Fruit fly (Drosophila melanogaster) whole organism, embryonic: ENCODE results near the gene Cyp4d1.

Experiments
- ATbp ChIP-seq: fragments of 200-800 bp; sonication (Bioruptor generic); optimal IDR thresholded peaks from 2 replicates; lab custom pipeline; 2017; ENCODE audit warnings: missing biosample characterization, mild to moderate bottlenecking, missing genetic modification characterization, missing genetic modification reagents
- Ada2b ChIP-seq: fragments of 200-800 bp; sonication (Bioruptor generic); IDR thresholded peaks from 2 replicates; pipeline ENCODE4 v1.3.6; 2022; ENCODE audit warnings: missing biosample characterization, missing genetic modification characterization
- CG10321 ChIP-seq: fragments of 200-800 bp; sonication (Bioruptor generic); IDR thresholded peaks from 2 replicates; pipeline ENCODE4 v1.3.6; 2022; ENCODE audit warnings: missing biosample characterization, missing genetic modification characterization
- CG11085 ChIP-seq: fragments of 200-800 bp; sonication (Bioruptor generic); IDR thresholded peaks from 2 replicates; pipeline ENCODE4 v1.3.6; 2022; ENCODE audit warnings: missing biosample characterization, missing genetic modification characterization
- CG11247 ChIP-seq: fragments of 200-800 bp; sonication (Bioruptor generic); IDR thresholded peaks from 2 replicates; pipeline ENCODE4 v1.3.6; 2022; ENCODE audit warnings: missing biosample characterization, missing genetic modification characterization
- CG11504 ChIP-seq: fragments of 200-800 bp; sonication (Bioruptor generic); optimal IDR thresholded peaks from 3 replicates; lab custom pipeline; 2019; ENCODE audit warnings: missing biosample characterization, mild to moderate bottlenecking, missing genetic modification characterization, moderate library complexity
- CG12744 ChIP-seq: fragments of 200-800 bp; sonication (Bioruptor generic); optimal IDR thresholded peaks from 2 replicates; lab custom pipeline; 2016; ENCODE audit warnings: missing biosample characterization, missing genetic modification characterization
- CG15269 ChIP-seq: fragments of 200-800 bp; sonication (Bioruptor generic); optimal IDR thresholded peaks from 2 replicates; lab custom pipeline; 2018; ENCODE audit warnings: missing biosample characterization, mild to moderate bottlenecking, missing genetic modification characterization, moderate library complexity
- CG17385 ChIP-seq: fragments of 200-800 bp; sonication (Bioruptor generic); optimal IDR thresholded peaks from 3 replicates; lab custom pipeline; 2018; ENCODE audit warnings: missing biosample characterization, mild to moderate bottlenecking, missing genetic modification characterization
- CG17612 ChIP-seq: fragments of 200-800 bp; sonication (Bioruptor generic); IDR thresholded peaks from 2 replicates; pipeline ENCODE4 v1.3.6; 2022; ENCODE audit warnings: missing biosample characterization, missing genetic modification characterization
- CG17912 ChIP-seq: fragments of 200-800 bp; sonication (Bioruptor generic); optimal IDR thresholded peaks from 2 replicates; lab custom pipeline; 2018; ENCODE audit warnings: missing biosample characterization, mild to moderate bottlenecking, missing genetic modification characterization
- CG2202 ChIP-seq: fragments of 200-800 bp; sonication (Bioruptor generic); optimal IDR thresholded peaks from 2 replicates; lab custom pipeline; 2018; ENCODE audit warnings: missing biosample characterization, mild to moderate bottlenecking, missing genetic modification characterization
- CG2678 ChIP-seq: fragments of 200-800 bp; sonication (Bioruptor generic); optimal IDR thresholded peaks from 3 replicates; lab custom pipeline; 2019; ENCODE audit warnings: missing biosample characterization, mild to moderate bottlenecking, missing genetic modification characterization, moderate library complexity
- CG32772 ChIP-seq: fragments of 200-800 bp; sonication (Bioruptor generic); IDR thresholded peaks from 2 replicates; pipeline ENCODE4 v1.3.6; 2022; ENCODE audit warnings: missing biosample characterization, missing genetic modification characterization
- CG3281 ChIP-seq: fragments of 200-800 bp; sonication (Bioruptor generic); optimal IDR thresholded peaks from 3 replicates; lab custom pipeline; 2017; ENCODE audit warnings: missing biosample characterization, mild to moderate bottlenecking, missing genetic modification characterization
- CG3847 ChIP-seq: fragments of 200-800 bp; sonication (Bioruptor generic); IDR thresholded peaks from 2 replicates; pipeline ENCODE4 v1.3.6; 2022; ENCODE audit warnings: missing biosample characterization, missing genetic modification characterization
- CG6254 ChIP-seq: fragments of 200-800 bp; sonication (Bioruptor generic); optimal IDR thresholded peaks from 3 replicates; lab custom pipeline; 2017; ENCODE audit warnings: mild to moderate bottlenecking, missing biosample characterization, missing genetic modification reagents, missing genetic modification characterization
- CG8388 ChIP-seq: fragments of 200-800 bp; sonication (Bioruptor generic); optimal IDR thresholded peaks from 2 replicates; lab custom pipeline; 2019; ENCODE audit warnings: missing biosample characterization, mild to moderate bottlenecking, missing genetic modification characterization, moderate library complexity
- CG8765 ChIP-seq: fragments of 200-800 bp; sonication (Bioruptor generic); IDR thresholded peaks from 2 replicates; pipeline ENCODE4 v1.3.6; 2022; ENCODE audit warnings: missing biosample characterization, missing genetic modification characterization
- CG9215 ChIP-seq: fragments of 200-800 bp; sonication (Bioruptor generic); IDR thresholded peaks from 2 replicates; pipeline ENCODE4 v1.3.6; 2022; ENCODE audit warnings: missing biosample characterization, missing genetic modification characterization
- CG9437 ChIP-seq: fragments of 200-800 bp; sonication (Bioruptor generic); optimal IDR thresholded peaks from 2 replicates; lab custom pipeline; 2018; ENCODE audit warnings: missing biosample characterization, mild to moderate bottlenecking, missing genetic modification characterization
- CG9797 ChIP-seq: fragments of 200-800 bp; sonication (Bioruptor generic); optimal IDR thresholded peaks from 3 replicates; lab custom pipeline; 2018; ENCODE audit warnings: missing biosample characterization, mild to moderate bottlenecking, missing genetic modification characterization
- CrebB ChIP-seq: fragments of 200-800 bp; sonication (Bioruptor generic); optimal IDR thresholded peaks from 3 replicates; lab custom pipeline; 2018; ENCODE audit warnings: missing biosample characterization, mild to moderate bottlenecking, missing genetic modification characterization
- Ets65A ChIP-seq: fragments of 200-800 bp; sonication (Bioruptor generic); peaks from one replicate; lab custom pipeline; 2016; ENCODE audit warnings: missing biosample characterization, missing genetic modification characterization
- Fer2 ChIP-seq: fragments of 200-800 bp; sonication (Bioruptor generic); optimal IDR thresholded peaks from 2 replicates; lab custom pipeline; 2018; ENCODE audit warnings: missing biosample characterization, mild to moderate bottlenecking, missing genetic modification characterization, moderate library complexity
- Hr51 ChIP-seq, 2 experiments: fragments of 200-800 bp; sonication (Bioruptor generic); optimal IDR thresholded peaks; 2 replicates in 1 of 2; 3 replicates in 1 of 2; lab custom pipeline; 2016 to 2018; ENCODE audit warnings: missing biosample characterization in 2 of 2, missing genetic modification characterization in 2 of 2, mild to moderate bottlenecking in 1 of 2, moderate library complexity in 1 of 2
- MTF-1 ChIP-seq: fragments of 200-800 bp; sonication (Bioruptor generic); optimal IDR thresholded peaks from 2 replicates; lab custom pipeline; 2018; ENCODE audit warnings: missing biosample characterization, mild to moderate bottlenecking, missing genetic modification characterization, borderline replicate concordance
- NC2α ChIP-seq: fragments of 200-800 bp; sonication (Bioruptor generic); optimal IDR thresholded peaks from 2 replicates; lab custom pipeline; 2016; ENCODE audit warnings: missing biosample characterization, missing genetic modification characterization
- amos ChIP-seq: fragments of 200-800 bp; sonication (Bioruptor generic); IDR thresholded peaks from 2 replicates; pipeline ENCODE4 v1.3.6; 2022; ENCODE audit warnings: missing biosample characterization, missing genetic modification characterization; ENCODE audit not compliant: partially characterized antibody
- bsh ChIP-seq, 2 experiments: fragments of 200-800 bp; sonication (Bioruptor generic); optimal IDR thresholded peaks; 2 replicates each; lab custom pipeline; 2017 to 2018; ENCODE audit warnings: mild to moderate bottlenecking in 2 of 2, missing biosample characterization in 2 of 2, missing genetic modification characterization in 2 of 2, moderate library complexity in 1 of 2
- chif ChIP-seq, 2 experiments: fragments of 200-800 bp; sonication (Bioruptor generic); optimal IDR thresholded peaks; 3 replicates each; lab custom pipeline; 2016; ENCODE audit warnings: missing biosample characterization in 2 of 2, missing genetic modification characterization in 2 of 2
- chinmo ChIP-seq: fragments of 200-800 bp; sonication (Bioruptor generic); IDR thresholded peaks from 4 replicates; pipeline ENCODE4 v1.3.6; 2022; ENCODE audit warnings: missing biosample characterization, missing genetic modification characterization; ENCODE audit not compliant: partially characterized antibody
- crc ChIP-seq: fragments of 200-800 bp; sonication (Bioruptor generic); optimal IDR thresholded peaks from 2 replicates; lab custom pipeline; 2016; ENCODE audit warnings: missing biosample characterization, missing genetic modification characterization
- crol ChIP-seq: fragments of 200-800 bp; sonication (Bioruptor generic); IDR thresholded peaks from 2 replicates; pipeline ENCODE4 v1.3.6; 2022; ENCODE audit warnings: missing biosample characterization, missing genetic modification characterization
- danr ChIP-seq: fragments of 200-800 bp; sonication (Bioruptor generic); IDR thresholded peaks from 2 replicates; pipeline ENCODE4 v1.3.6; 2022; ENCODE audit warnings: missing biosample characterization, missing genetic modification characterization
- dysf ChIP-seq: fragments of 200-800 bp; sonication (Bioruptor generic); IDR thresholded peaks from 3 replicates; pipeline ENCODE4 v1.3.6; 2022; ENCODE audit warnings: missing biosample characterization, missing genetic modification characterization
- hb ChIP-seq: fragments of 200-800 bp; sonication (Bioruptor generic); IDR thresholded peaks from 3 replicates; pipeline ENCODE4 v1.3.6; 2022; ENCODE audit warnings: missing biosample characterization, missing genetic modification characterization; ENCODE audit not compliant: partially characterized antibody
- hkb ChIP-seq, 2 experiments: fragments of 200-800 bp in 1 of 2; fragments of >200 bp in 1 of 2; sonication (Bioruptor generic) in 1 of 2; IDR thresholded peaks in 1 of 2; optimal IDR thresholded peaks in 1 of 2; 2 replicates each; pipeline versions ENCODE4 v1.3.6 to Lab custom; 2017 to 2022; ENCODE audit warnings: missing biosample characterization in 1 of 2, missing genetic modification characterization in 1 of 2
- knrl ChIP-seq: fragments of 200-800 bp; sonication (Bioruptor generic); IDR thresholded peaks from 3 replicates; pipeline ENCODE4 v1.3.6; 2022; ENCODE audit warnings: missing biosample characterization, missing genetic modification characterization; ENCODE audit not compliant: partially characterized antibody
- pan ChIP-seq, 4 experiments: fragments of >200 bp in 3 of 4; fragments of 200-800 bp in 1 of 4; sonication (Bioruptor generic) in 1 of 4; optimal IDR thresholded peaks in 3 of 4; IDR thresholded peaks in 1 of 4; 2 replicates each; pipeline versions ENCODE4 v1.3.6 to Lab custom; 2017 to 2022; ENCODE audit warnings: missing biosample characterization in 2 of 4, missing genetic modification characterization in 2 of 4, mixed read lengths in 1 of 4
- pho ChIP-seq: fragments of 200-800 bp; sonication (Bioruptor generic); optimal IDR thresholded peaks from 2 replicates; lab custom pipeline; 2016; ENCODE audit warnings: missing biosample characterization, missing genetic modification characterization
- pnt ChIP-seq: fragments of 200-800 bp; sonication (Bioruptor generic); optimal IDR thresholded peaks from 3 replicates; lab custom pipeline; 2016; ENCODE audit warnings: missing biosample characterization, missing genetic modification characterization
- prd ChIP-seq, 3 experiments: fragments of >200 bp in 2 of 3; fragments of 200-800 bp in 1 of 3; sonication (Bioruptor generic) in 1 of 3; optimal IDR thresholded peaks in 2 of 3; IDR thresholded peaks in 1 of 3; 2 replicates in 2 of 3; 3 replicates in 1 of 3; pipeline versions ENCODE4 v1.3.6 to Lab custom; 2017 to 2022; ENCODE audit warnings: missing biosample characterization in 1 of 3, missing genetic modification characterization in 1 of 3
- tio ChIP-seq: fragments of 200-800 bp; sonication (Bioruptor generic); optimal IDR thresholded peaks from 2 replicates; lab custom pipeline; 2017; ENCODE audit warnings: missing biosample characterization, missing genetic modification characterization, inconsistent platforms
- tna ChIP-seq: fragments of 200-800 bp; sonication (Bioruptor generic); IDR thresholded peaks from 2 replicates; pipeline ENCODE4 v1.3.6; 2022; ENCODE audit warnings: missing biosample characterization, missing genetic modification characterization; ENCODE audit not compliant: partially characterized antibody
- toy ChIP-seq: fragments of 200-800 bp; sonication (Bioruptor generic); IDR thresholded peaks from 2 replicates; pipeline ENCODE4 v1.3.6; 2022; ENCODE audit warnings: missing biosample characterization, missing genetic modification characterization
- wek ChIP-seq: fragments of 200-800 bp; sonication (Bioruptor generic); optimal IDR thresholded peaks from 3 replicates; lab custom pipeline; 2018; ENCODE audit warnings: missing biosample characterization, mild to moderate bottlenecking, missing genetic modification characterization, moderate library complexity

Gene Cyp4d1

dm6 chrX:2194208-2195094, 32.5 kb upstream of the Cyp4d1 start:
- no peak for TF ChIP-seq pan (optimal IDR thresholded peaks at IDR 0.05; lab: Kevin White, UChicago)
- TF ChIP-seq pan (GFP tag; optimal IDR thresholded peaks at IDR 0.05 in 1 of 2, IDR thresholded peaks at IDR 0.05 in 1 of 2): no peak
- no peak for TF ChIP-seq tna (GFP tag; lab: Robert Waterston, UW)
- TF ChIP-seq CG6254 (GFP tag; lab: Kevin White, UChicago): no peak
- no peak for TF ChIP-seq CG8388 (GFP tag; lab: Kevin White, UChicago)
- no peak for TF ChIP-seq hb (GFP tag; lab: Robert Waterston, UW)
- no peak for TF ChIP-seq CG17612 (GFP tag; lab: Robert Waterston, UW)
- TF ChIP-seq CrebB (tag; lab: Kevin White, UChicago): no peak
- TF ChIP-seq chinmo (GFP tag; lab: Robert Waterston, UW): peak; percentile 71; the same call in 1 of the 4 replicates
- no peak for TF ChIP-seq CG2678 (tag; lab: Kevin White, UChicago)
- TF ChIP-seq MTF-1 (GFP tag; lab: Kevin White, UChicago): no peak
- TF ChIP-seq CG8765 (GFP tag; lab: Robert Waterston, UW): no peak
- TF ChIP-seq CG32772: no peak
- TF ChIP-seq CG3847: no peak
- TF ChIP-seq CG3281 (GFP tag; lab: Kevin White, UChicago): no peak
- no peak for TF ChIP-seq knrl
- TF ChIP-seq CG11085 (GFP tag; lab: Robert Waterston, UW): no peak
- TF ChIP-seq CG17385 (GFP tag; lab: Kevin White, UChicago): peak; percentile 2
- TF ChIP-seq CG11504 (tag; lab: Kevin White, UChicago): no peak
- no peak for TF ChIP-seq bsh (GFP tag; optimal IDR thresholded peaks at IDR 0.05; lab: Kevin White, UChicago)
- TF ChIP-seq crol: peak; percentile 75
- TF ChIP-seq Fer2: no peak
- TF ChIP-seq Ets65A (GFP tag; lab: Kevin White, UChicago): peak; percentile 70
- TF ChIP-seq chif (GFP tag; optimal IDR thresholded peaks at IDR 0.05; lab: Kevin White, UChicago): no peak
- no peak for TF ChIP-seq NC2α (GFP tag; lab: Kevin White, UChicago)
- no peak for TF ChIP-seq ATbp (GFP tag; lab: Kevin White, UChicago)
- no peak for TF ChIP-seq CG9215 (GFP tag; lab: Robert Waterston, UW)
- TF ChIP-seq danr (GFP tag; lab: Robert Waterston, UW): no peak
- TF ChIP-seq Ada2b (GFP tag; lab: Robert Waterston, UW): no peak
- TF ChIP-seq toy: no peak
- no peak for TF ChIP-seq Hr51 (GFP tag; optimal IDR thresholded peaks at IDR 0.05; lab: Kevin White, UChicago)
- TF ChIP-seq CG9797 (GFP tag; lab: Kevin White, UChicago): no peak
- no peak for TF ChIP-seq pnt (GFP tag; lab: Kevin White, UChicago)
- no peak for TF ChIP-seq dysf (GFP tag; lab: Robert Waterston, UW)
- no peak for TF ChIP-seq CG17912 (GFP tag; lab: Kevin White, UChicago)
- TF ChIP-seq crc (GFP tag; lab: Kevin White, UChicago): no peak
- TF ChIP-seq CG15269 (tag; lab: Kevin White, UChicago): no peak
- no peak for TF ChIP-seq CG2202 (tag; lab: Kevin White, UChicago)
- no peak for TF ChIP-seq CG11247 (GFP tag; lab: Robert Waterston, UW)
- TF ChIP-seq pho: no peak
- TF ChIP-seq hkb (optimal IDR thresholded peaks at IDR 0.05; lab: Kevin White, UChicago): no peak
- no peak for TF ChIP-seq hkb (GFP tag; IDR thresholded peaks at IDR 0.05; lab: Robert Waterston, UW)
- no peak for TF ChIP-seq tio (GFP tag; lab: Kevin White, UChicago)
- TF ChIP-seq prd (optimal IDR thresholded peaks at IDR 0.05; lab: Kevin White, UChicago): no peak
- no peak for TF ChIP-seq prd (GFP tag; IDR thresholded peaks at IDR 0.05; lab: Robert Waterston, UW)
- TF ChIP-seq CG12744 (GFP tag; lab: Kevin White, UChicago): no peak
- TF ChIP-seq amos (GFP tag; lab: Robert Waterston, UW): no peak
- no peak for TF ChIP-seq CG9437 (GFP tag; lab: Kevin White, UChicago)
- TF ChIP-seq wek: no peak
- no peak for TF ChIP-seq CG10321 (GFP tag; lab: Robert Waterston, UW)
